Worm (Caenorhabditis elegans): Measurements from ENCODE around the gene coq-5.

DNA sequence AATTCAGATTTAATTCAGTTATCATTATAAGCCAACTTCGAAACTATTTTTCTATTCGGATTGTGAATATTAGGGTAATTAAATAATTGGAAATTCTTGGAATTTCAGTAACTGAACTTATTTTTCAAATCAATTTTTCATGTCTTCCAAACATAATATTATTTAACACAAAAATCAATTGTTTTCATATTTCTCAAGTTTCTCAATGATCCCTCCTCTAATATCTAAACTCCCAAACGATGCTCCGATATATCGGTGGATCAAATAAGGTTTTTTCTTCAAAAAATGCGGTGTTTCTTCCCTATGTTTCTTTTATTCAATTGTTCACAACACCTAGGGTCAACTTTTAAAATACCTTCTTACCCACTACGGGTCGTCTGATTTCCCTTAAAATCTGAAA, 41.8 kb downstream of the coq-5 start:
- TF ChIP-seq ceh-22 (tag; optimal IDR thresholded peaks at IDR 0.05) (no peak), hlh-8 (tag; optimal IDR thresholded peaks at IDR 0.05) (no peak), ztf-16 (tag; optimal IDR thresholded peaks at IDR 0.05) (no peak), pqm-1 (tag; optimal IDR thresholded peaks at IDR 0.05) (no peak), eyg-1 (tag; optimal IDR thresholded peaks at IDR 0.05) (no peak), madf-2 (tag; optimal IDR thresholded peaks at IDR 0.05) (no peak), F13H6.1 (tag; optimal IDR thresholded peaks at IDR 0.05) (no peak), K09A11.1 (tag; optimal IDR thresholded peaks at IDR 0.05; ENCODE audit: insufficient read depth) (no peak), elt-2 (tag; optimal IDR thresholded peaks at IDR 0.05) (no peak), sox-4 (tag; optimal IDR thresholded peaks at IDR 0.05) (no peak), rnt-1 (tag; optimal IDR thresholded peaks at IDR 0.05) (no peak), nhr-11 (tag; optimal IDR thresholded peaks at IDR 0.05) (no peak)

Measured in whole organism, late embryonic.